Fruit fly (Drosophila melanogaster) whole organism: ENCODE results near the gene CG6271.

Experiments used
- CG8478 ChIP-seq: fragments of >200 bp; optimal IDR thresholded peaks from 2 replicates; lab custom pipeline; 2018; ENCODE audit warnings: inconsistent platforms
- Dll ChIP-seq: fragments of >200 bp; optimal IDR thresholded peaks from 2 replicates; lab custom pipeline; 2017
- EcR ChIP-seq, 2 experiments: fragments of >200 bp; optimal IDR thresholded peaks; 2 replicates each; lab custom pipeline; 2017; ENCODE audit warnings: missing biosample characterization in 2 of 2, missing genetic modification characterization in 2 of 2, missing genetic modification reagents in 2 of 2
- pan ChIP-seq: fragments of >200 bp; optimal IDR thresholded peaks from 2 replicates; lab custom pipeline; 2017
- psq ChIP-seq: fragments of >200 bp; optimal IDR thresholded peaks from 2 replicates; lab custom pipeline; 2017
- usp ChIP-seq: fragments of >200 bp; optimal IDR thresholded peaks from 2 replicates; lab custom pipeline; 2017; ENCODE audit warnings: missing biosample characterization, missing genetic modification characterization, mixed read lengths

The CG6271 gene

dm6 chr3R:26994532-26994931 lies 31.4 kb downstream of the CG6271 start, which contains the start of gene TwdlC:
Gene TwdlC (plus strand): TSS chr3R:26994832.
- TF ChIP-seq pan (lab: Kevin White, UChicago): no peak
- TF ChIP-seq CG8478 (lab: Kevin White, UChicago): no peak
- no peak for TF ChIP-seq usp (GFP tag; lab: Kevin White, UChicago)
- TF ChIP-seq psq (lab: Kevin White, UChicago): no peak
- no peak for TF ChIP-seq Dll (lab: Kevin White, UChicago)
- TF ChIP-seq EcR (GFP tag; optimal IDR thresholded peaks at IDR 0.05; lab: Kevin White, UChicago): no peak

DNA sequence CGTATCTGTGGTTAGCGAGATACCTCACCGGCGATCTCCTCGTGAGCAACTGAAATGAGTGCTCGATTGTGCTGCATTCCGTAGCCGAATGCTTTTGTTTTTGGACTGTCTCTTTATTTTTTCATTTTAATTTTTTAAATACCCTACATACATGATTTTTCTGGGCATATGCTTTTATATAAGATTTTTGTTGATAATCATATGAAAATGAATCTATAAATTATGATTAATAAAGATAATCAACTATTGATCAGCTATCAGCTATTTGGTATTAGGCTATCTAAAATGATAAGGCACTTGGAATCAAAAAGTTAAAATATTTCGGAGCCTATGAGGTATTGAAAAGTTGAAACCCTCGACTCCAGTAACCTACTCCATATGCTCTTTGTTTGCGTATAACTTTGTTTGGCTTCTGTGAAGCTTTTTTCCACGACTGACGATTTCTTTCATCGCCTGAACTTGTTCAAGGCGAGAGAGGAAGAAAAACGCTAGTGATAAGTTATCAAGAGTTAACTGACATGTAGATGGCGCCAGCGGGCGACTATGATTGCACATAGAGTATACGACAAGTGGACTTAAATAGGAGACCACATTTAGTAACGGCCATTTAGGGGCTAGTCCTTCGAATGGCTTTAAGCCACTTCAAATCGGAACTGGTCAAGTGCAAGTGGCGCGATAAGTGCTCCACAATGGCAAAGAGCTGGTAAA lies 36.0 kb downstream of the CG6271 start, which contains the start of gene CG31076:
TSS of gene CG31076 (minus strand) at position 51 of the 708 bp plus-strand sequence.
- TF ChIP-seq CG8478 (lab: Kevin White, UChicago): no peak
- no peak for TF ChIP-seq psq (lab: Kevin White, UChicago)
- TF ChIP-seq pan (lab: Kevin White, UChicago): peak; percentile 83
- TF ChIP-seq Dll (lab: Kevin White, UChicago): no peak
- peak in 1 of 2 experiments; percentile 43 for TF ChIP-seq EcR (GFP tag; optimal IDR thresholded peaks at IDR 0.05; lab: Kevin White, UChicago)
- TF ChIP-seq usp (GFP tag; lab: Kevin White, UChicago): no peak

DNA sequence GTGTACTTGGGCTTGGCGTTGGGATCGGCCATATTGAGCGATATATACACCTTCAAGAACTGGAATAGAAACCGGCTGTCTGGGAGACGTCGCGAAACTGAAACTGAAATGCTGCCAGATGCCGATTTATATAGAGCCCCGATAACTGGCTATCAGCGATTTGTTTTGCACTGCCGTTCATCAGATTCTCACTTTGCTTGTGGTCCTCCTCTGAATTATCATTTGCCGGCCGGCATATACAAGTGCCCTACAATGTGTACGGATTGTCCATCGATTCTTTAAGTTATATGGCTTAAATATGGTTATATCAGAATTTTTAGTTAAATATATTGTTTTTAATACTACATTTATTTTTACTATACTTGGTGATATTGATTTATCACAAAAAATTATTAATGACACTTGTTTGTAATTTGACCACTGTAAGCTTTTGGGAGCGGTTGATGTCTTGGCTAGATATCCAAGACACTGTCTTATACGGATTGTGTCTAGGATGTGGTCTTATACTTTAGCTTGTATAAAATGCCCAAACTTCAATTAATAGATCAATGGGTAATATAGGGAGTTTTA lies 37.4 kb downstream of the CG6271 start, which contains the start of gene CG31075:
TSS of gene CG31075 (minus strand) at position 106 of the 570 bp plus-strand sequence.
- TF ChIP-seq Dll (lab: Kevin White, UChicago) (no peak), EcR (GFP tag; optimal IDR thresholded peaks at IDR 0.05; lab: Kevin White, UChicago) (no peak), usp (GFP tag; lab: Kevin White, UChicago) (no peak), psq (lab: Kevin White, UChicago) (peak; percentile 41)

DNA sequence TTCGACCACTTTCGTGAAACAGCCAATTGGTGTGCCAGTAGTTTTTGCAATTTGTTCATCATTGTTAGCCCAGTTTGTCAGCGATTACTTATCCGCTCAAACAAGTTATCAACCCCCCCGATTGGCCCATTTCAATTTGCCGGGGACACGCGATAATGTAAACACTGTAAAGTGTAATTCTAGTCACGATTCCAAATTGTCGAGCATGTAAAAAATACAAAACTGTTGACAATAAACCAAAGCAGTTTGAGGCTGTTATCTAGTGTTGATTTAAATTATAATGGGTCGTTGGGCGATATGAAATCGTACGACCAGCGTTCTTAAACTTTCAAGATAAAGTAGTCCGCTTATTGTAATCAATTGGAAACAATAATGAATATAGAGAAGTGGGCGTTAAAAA lies 38.5 kb downstream of the CG6271 start:
- no peak for TF ChIP-seq usp (GFP tag; lab: Kevin White, UChicago)
- TF ChIP-seq EcR (GFP tag; optimal IDR thresholded peaks at IDR 0.05; lab: Kevin White, UChicago): no peak
- TF ChIP-seq psq (lab: Kevin White, UChicago): no peak
- TF ChIP-seq pan (lab: Kevin White, UChicago): no peak
- TF ChIP-seq CG8478 (lab: Kevin White, UChicago): no peak
- no peak for TF ChIP-seq Dll (lab: Kevin White, UChicago)

dm6 chr3R:26984437-26984836 lies 41.5 kb downstream of the CG6271 start:
- TF ChIP-seq psq (lab: Kevin White, UChicago) (no peak), CG8478 (lab: Kevin White, UChicago) (no peak), pan (lab: Kevin White, UChicago) (no peak), Dll (lab: Kevin White, UChicago) (no peak), EcR (GFP tag; optimal IDR thresholded peaks at IDR 0.05; lab: Kevin White, UChicago) (no peak), usp (GFP tag; lab: Kevin White, UChicago) (no peak)

- TF ChIP-seq Dll (lab: Kevin White, UChicago) (no peak), usp (GFP tag; lab: Kevin White, UChicago) (no peak), EcR (GFP tag; optimal IDR thresholded peaks at IDR 0.05; lab: Kevin White, UChicago) (no peak), pan (lab: Kevin White, UChicago) (no peak), CG8478 (lab: Kevin White, UChicago) (no peak), psq (lab: Kevin White, UChicago) (no peak)
Observed at dm6 chr3R:26982106-26982505, 43.8 kb downstream of the CG6271 start.

DNA sequence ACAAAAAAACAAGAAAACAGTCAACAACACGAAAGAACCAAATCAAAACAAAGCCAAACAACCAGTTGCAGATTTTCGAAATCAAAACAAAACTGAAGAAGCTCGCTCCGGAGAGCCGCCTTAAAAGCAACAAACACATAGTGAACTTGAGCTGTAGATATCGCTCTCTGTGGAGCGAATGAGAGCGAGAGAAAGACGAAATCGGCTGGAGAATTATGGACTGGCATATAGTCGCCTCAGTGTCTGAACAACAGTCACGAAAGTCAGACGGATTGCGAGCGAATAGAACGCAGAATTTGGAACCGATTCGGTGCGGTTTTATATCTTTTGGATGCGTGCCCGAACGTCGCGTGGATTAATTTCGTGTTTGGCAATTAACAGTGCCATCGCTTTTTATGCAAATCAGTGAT lies 45.6 kb downstream of the CG6271 start:
- no peak for TF ChIP-seq CG8478 (lab: Kevin White, UChicago)
- no peak for TF ChIP-seq pan (lab: Kevin White, UChicago)
- no peak for TF ChIP-seq Dll (lab: Kevin White, UChicago)
- no peak for TF ChIP-seq psq (lab: Kevin White, UChicago)
- TF ChIP-seq usp (GFP tag; lab: Kevin White, UChicago): no peak
- TF ChIP-seq EcR (GFP tag; optimal IDR thresholded peaks at IDR 0.05; lab: Kevin White, UChicago): no peak

DNA sequence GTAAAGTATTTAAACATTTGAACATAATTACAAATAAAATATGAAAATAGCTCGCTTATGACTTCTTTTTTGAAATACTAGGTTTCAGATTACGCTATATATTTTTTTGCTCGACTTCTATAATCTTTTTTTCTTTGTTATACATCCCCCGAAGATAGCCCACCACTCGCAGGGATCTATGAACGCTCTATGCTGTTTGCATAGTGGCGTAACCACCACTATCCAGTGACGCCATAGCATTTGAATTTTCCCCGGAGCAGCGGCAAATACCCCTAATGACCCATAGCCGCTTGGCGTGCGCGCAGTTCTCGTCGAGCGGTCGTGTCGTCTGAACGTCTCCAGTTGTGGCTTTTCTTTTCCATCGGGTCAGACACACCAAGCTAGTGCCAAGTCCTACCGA lies 47.7 kb downstream of the CG6271 start, which contains the start of the genes CG14253 and CG46313:
TSS of gene CG14253 (plus strand) at position 301 of the 400 bp plus-strand sequence.
TSS of gene CG46313 (plus strand) at position 301 of the 400 bp plus-strand sequence.
- TF ChIP-seq psq (lab: Kevin White, UChicago) (no peak), usp (GFP tag; lab: Kevin White, UChicago) (no peak), EcR (GFP tag; optimal IDR thresholded peaks at IDR 0.05; lab: Kevin White, UChicago) (no peak), pan (lab: Kevin White, UChicago) (no peak), CG8478 (lab: Kevin White, UChicago) (no peak), Dll (lab: Kevin White, UChicago) (no peak)
